Worm (Caenorhabditis elegans): ENCODE measurements around the gene E03H12.7.

DNA sequence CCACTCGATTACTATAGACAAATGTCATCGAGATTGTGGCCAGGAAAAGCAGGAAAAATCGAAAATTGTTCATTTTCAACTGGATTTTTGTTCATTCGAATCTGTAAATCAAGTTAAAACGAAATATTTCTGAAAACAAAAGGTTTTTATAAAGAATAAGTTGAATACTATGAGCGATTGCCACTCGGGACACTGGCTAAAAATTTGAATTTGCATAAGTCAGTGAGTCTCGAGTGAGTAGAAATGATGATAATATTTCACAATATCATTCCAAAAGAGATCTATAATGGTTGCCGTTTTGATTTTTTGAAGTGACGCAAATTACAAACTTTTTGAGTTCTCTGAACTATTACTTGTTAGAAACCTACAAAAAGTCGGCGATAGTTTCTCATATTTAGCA is 32.1 kb upstream of the E03H12.7 start, which contains the start of gene T28H11.8:
- no peak for TF ChIP-seq ceh-48 (tag; optimal IDR thresholded peaks at IDR 0.05)
- no peak for TF ChIP-seq nhr-11 (tag; optimal IDR thresholded peaks at IDR 0.05)
- no peak for TF ChIP-seq unc-86 (tag; optimal IDR thresholded peaks at IDR 0.05)
- TF ChIP-seq ttx-3 (tag; optimal IDR thresholded peaks at IDR 0.05) = no peak
- TF ChIP-seq mec-3 (tag; optimal IDR thresholded peaks at IDR 0.05; ENCODE audit: borderline replicate concordance) = no peak
- no peak for TF ChIP-seq ceh-22 (tag; optimal IDR thresholded peaks at IDR 0.05)
- TF ChIP-seq hlh-8 (tag; optimal IDR thresholded peaks at IDR 0.05) = no peak
- no peak for TF ChIP-seq hlh-15 (tag; optimal IDR thresholded peaks at IDR 0.05)
- TF ChIP-seq elt-2 (tag; optimal IDR thresholded peaks at IDR 0.05) = no peak
- no peak for TF ChIP-seq ama-1 (optimal IDR thresholded peaks at IDR 0.05)
- TF ChIP-seq fkh-10 (GFP tag; optimal IDR thresholded peaks at IDR 0.05) = no peak
